Worm (Caenorhabditis elegans): ENCODE data around the gene K10C2.2.

DNA sequence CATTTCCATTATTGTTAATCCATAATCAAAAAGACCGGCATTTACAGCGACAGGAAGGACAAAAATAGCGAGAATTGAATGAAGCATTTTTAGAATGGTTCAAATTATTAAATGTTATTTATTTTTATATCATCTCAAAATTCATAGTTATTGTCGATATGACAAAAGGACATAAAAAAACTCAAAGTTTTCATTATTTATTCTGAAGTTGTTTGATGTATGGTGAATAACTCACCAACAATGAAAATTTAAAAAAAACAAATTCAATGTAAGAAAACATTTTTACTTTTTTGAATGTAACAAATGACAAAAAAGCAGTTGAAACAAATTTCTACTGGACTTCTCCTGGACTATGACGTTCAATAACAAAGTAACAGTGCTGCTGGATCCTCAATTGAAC lies 6.9 kb upstream of the K10C2.2 start, which contains the start of gene K10C2.14:
- no peak for TF ChIP-seq lsy-27 (tag; optimal IDR thresholded peaks at IDR 0.05; ENCODE audit: borderline replicate concordance, insufficient read depth)
- no peak for TF ChIP-seq B0019.2 (GFP tag; conservative IDR thresholded peaks at IDR 0.05)
- TF ChIP-seq nfya-1 (tag; optimal IDR thresholded peaks at IDR 0.05; ENCODE audit: borderline replicate concordance, insufficient read depth), result no peak
- TF ChIP-seq somi-1 (GFP tag; optimal IDR thresholded peaks at IDR 0.05), result no peak
- TF ChIP-seq sea-2 (GFP tag; IDR thresholded peaks at IDR 0.05), result no peak
- no peak for TF ChIP-seq nhr-90 (tag; optimal IDR thresholded peaks at IDR 0.05)
- no peak for TF ChIP-seq egl-18 (GFP tag; IDR thresholded peaks at IDR 0.05)
- no peak for TF ChIP-seq hmg-20 (GFP tag; IDR thresholded peaks at IDR 0.05)
- no peak for TF ChIP-seq bed-2 (GFP tag; IDR thresholded peaks at IDR 0.05)
- no peak for TF ChIP-seq attf-5 (GFP tag; optimal IDR thresholded peaks at IDR 0.05)
- no peak for TF ChIP-seq F57A8.1 (GFP tag; optimal IDR thresholded peaks at IDR 0.05)
- TF ChIP-seq ets-4 (GFP tag; optimal IDR thresholded peaks at IDR 0.05), result no peak

Data from whole organism, young adult.